Fruit fly (Drosophila melanogaster): ENCODE results near the gene Ufsp2.

Gene Ufsp2

dm6 chr3L:15563058-15563850 lies 13.1 kb upstream of the Ufsp2 start, which contains the start of the genes CG7739 and SCCRO:
CG7739 (minus strand) TSS chr3L:15563065.
SCCRO (plus strand) TSS chr3L:15563427.
- TF ChIP-seq CG8478 (optimal IDR thresholded peaks at IDR 0.05) (no peak), CTCF (optimal IDR thresholded peaks at IDR 0.05) (no peak)

dm6 chr3L:15563851-15564106 lies 12.6 kb upstream of the Ufsp2 start:
- TF ChIP-seq CG8478 (optimal IDR thresholded peaks at IDR 0.05) (no peak), CTCF (optimal IDR thresholded peaks at IDR 0.05) (no peak)

dm6 chr3L:15565829-15566433 lies 10.4 kb upstream of the Ufsp2 start, which contains the start of gene dop:
dop (plus strand) TSS chr3L:15566013.
- TF ChIP-seq CG8478 (optimal IDR thresholded peaks at IDR 0.05): no peak
- TF ChIP-seq CTCF (optimal IDR thresholded peaks at IDR 0.05): no peak

DNA sequence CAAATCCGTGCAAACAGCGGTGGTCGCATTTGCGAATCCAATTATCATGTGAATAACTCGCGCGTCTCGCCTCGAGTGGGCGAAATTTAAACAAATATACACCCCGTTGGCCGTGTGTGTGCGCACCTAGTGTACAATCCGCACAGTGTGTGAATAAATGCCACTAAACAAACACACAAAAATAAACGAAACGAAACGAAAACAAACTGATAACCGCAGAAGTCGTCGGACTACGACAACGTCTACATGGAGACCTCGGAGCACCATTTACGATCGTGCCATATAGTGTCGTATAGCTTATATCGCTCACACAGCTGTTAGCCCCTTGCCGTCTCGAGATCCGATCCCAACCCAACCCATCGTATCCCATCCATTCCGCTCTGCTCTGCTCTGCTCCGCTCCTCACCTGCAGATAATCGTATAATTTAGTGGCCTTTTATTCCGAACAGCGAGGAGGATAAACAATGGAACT lies 9.8 kb upstream of the Ufsp2 start:
- no peak for TF ChIP-seq CTCF (optimal IDR thresholded peaks at IDR 0.05)
- no peak for TF ChIP-seq CG8478 (optimal IDR thresholded peaks at IDR 0.05)

DNA sequence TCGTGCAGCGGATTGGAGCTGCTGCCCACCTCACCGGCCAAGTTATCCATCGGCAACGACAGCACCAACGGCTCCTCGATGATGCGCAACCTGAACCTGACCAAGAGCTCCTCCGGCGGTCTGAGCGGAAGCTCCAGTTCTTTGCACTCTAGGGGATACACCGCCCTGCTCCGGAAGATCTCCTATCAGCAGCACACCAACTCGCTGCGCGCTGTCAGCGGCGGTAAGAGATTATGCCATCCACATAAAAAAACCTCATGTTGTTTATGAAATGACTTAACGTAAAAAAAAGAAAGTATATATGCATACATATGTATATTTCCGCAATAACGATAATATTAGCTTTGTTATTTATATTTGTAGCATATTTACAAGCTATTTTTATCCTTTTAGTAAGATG lies 7.6 kb upstream of the Ufsp2 start:
- TF ChIP-seq CG8478 (optimal IDR thresholded peaks at IDR 0.05): no peak
- no peak for TF ChIP-seq CTCF (optimal IDR thresholded peaks at IDR 0.05)

DNA sequence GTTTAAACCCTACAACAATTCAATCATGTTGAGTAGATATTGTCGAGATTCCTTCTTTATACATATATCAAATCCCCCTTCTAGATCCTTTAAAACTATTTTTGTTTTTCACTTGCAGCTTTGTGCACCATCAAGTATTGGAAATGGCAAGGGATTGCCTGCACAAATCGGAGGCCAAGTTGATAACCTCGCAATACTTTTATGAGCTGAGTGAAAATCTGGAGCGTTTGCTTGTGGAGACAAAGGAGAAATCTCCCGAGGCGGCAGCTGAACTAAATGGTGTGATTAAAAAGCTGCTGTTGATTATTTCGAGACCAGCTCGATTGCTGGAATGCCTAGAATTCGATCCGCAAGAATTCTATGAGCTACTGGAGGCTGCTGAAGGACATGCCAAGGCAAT lies 5.8 kb upstream of the Ufsp2 start:
- TF ChIP-seq CG8478 (optimal IDR thresholded peaks at IDR 0.05) (no peak), CTCF (optimal IDR thresholded peaks at IDR 0.05) (no peak)

DNA sequence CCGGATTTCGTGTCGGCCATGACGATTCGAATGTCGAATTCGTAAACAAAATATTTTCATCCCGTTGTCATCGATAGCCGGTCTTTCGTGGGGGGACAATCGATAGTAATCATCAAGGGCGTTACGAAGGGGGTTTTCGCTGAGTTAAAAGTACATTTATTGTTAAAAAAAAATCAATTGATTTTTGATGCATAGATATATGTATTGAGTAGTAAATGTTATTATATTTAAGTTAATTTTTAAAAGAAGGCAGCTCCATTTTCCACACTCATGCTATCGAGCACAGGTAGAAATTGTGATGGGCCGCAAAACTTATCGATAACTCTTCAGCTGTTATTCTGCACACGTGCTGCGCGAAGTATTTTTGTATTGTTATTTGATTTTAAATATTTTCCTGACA lies 4.1 kb downstream of the Ufsp2 start, which contains the start of the genes mrn and CG12301:
Gene mrn (minus strand): TSS at position 51 of the 400 bp plus-strand sequence.
Gene CG12301 (plus strand): TSS at position 314 of the 400 bp plus-strand sequence.
- TF ChIP-seq CTCF (optimal IDR thresholded peaks at IDR 0.05): no peak

DNA sequence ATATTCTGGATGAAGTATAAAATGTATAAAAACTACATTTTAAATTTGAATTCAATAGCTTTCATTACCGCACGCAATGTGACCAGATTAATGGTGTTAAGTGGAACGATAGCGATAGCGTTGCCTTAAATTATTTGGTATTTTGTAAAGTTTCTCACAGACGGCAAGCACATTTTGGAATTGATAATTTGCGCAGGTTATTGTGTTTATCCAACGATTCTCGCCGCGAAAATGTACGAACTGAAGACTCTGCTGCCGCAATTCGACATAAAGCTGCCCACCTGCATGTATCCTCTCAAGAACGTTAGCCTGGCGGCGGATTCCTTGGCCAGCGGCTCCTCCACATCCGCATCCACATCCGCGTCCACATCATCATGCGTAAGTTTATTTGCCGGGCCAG lies 7.1 kb downstream of the Ufsp2 start, which contains the start of gene AIMP2:
Gene AIMP2 (plus strand): TSS at position 135 of the 400 bp plus-strand sequence.
- TF ChIP-seq CG8478 (optimal IDR thresholded peaks at IDR 0.05) (no peak), CTCF (optimal IDR thresholded peaks at IDR 0.05) (no peak)

DNA sequence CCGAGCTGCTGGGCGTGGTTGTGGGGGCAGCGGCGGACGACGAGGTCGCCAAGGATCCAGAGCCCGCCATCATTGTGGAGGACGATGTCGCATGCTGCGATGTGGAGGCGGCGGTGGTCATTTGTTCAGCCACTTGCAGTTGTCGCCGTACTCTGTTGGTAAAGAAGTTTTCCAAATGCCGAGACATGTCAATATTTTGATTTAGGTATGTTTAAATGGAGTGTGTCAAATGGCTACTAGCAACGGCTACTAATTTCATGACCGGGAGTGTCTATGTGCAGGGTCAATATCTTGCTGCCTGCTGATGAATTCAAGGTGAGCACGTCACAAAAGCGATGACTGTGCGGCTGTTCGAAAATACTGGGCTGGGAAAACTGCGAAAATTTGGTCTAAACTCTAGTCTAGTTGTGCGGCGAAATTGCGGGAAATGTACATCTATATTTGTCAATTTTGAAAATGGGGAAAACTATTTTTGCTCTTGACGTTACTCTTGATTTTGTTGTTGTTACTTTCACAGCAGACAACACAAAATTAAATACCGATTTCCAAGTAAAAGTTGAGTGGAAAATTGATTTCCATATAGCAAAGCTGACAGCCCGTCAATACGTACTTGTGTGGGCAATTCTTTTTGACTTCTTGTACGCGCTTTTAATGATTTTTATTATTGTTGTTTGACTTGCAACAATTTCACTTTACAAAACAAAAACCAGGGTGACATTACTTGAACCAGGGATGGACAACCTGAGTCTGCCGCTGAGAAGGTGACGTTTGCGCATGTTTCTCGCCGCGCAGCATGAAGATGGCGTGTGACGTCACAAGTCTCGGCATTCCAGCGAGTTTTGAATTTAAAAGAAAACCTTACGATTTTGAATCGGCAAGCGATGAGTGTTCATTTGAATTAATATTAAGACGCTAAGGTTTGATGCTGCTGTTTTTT lies 11.3 kb downstream of the Ufsp2 start, which contains the start of gene CG7656:
Gene CG7656 (minus strand): TSS at position 731 of the 937 bp plus-strand sequence.
- TF ChIP-seq CTCF (optimal IDR thresholded peaks at IDR 0.05) (peak in 1 of 2 experiments; percentile 7), CG8478 (optimal IDR thresholded peaks at IDR 0.05) (no peak)

- no peak for TF ChIP-seq CG8478 (optimal IDR thresholded peaks at IDR 0.05)
- peak in 1 of 2 experiments; percentile 13 for TF ChIP-seq CTCF (optimal IDR thresholded peaks at IDR 0.05)
Observed at dm6 chr3L:15588514-15589138, 12.3 kb downstream of the Ufsp2 start, which contains the start of gene RhoGAP71E. RhoGAP71E (plus strand) TSS chr3L:15588860.

DNA sequence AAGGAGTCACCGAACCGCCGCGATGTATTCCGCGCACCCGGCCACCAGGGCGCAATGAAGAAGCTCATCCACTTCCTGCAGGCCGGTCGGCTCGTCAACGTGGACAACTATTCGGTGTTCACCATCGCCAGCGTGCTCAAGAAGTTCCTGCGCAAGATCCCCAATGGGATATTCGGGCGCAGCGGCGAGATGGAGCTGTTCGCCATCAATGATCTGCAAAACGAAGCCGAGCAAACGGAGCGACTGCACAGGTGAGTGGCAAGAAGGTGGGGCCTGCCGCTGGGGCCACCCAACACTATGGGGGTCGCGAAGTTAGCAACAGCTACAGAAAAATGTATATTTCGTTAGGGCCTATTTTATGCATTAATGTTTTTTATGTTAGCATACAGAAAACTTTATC lies 13.4 kb downstream of the Ufsp2 start:
- TF ChIP-seq CTCF (optimal IDR thresholded peaks at IDR 0.05) (no peak), CG8478 (optimal IDR thresholded peaks at IDR 0.05) (no peak)

- TF ChIP-seq CTCF (optimal IDR thresholded peaks at IDR 0.05): no peak
- TF ChIP-seq CG8478 (optimal IDR thresholded peaks at IDR 0.05): no peak
Observed at dm6 chr3L:15590803-15591597, 14.6 kb downstream of the Ufsp2 start.

dm6 chr3L:15592536-15593260 lies 16.3 kb downstream of the Ufsp2 start:
- TF ChIP-seq CG8478 (optimal IDR thresholded peaks at IDR 0.05): no peak
- no peak for TF ChIP-seq CTCF (optimal IDR thresholded peaks at IDR 0.05)

All from S2 (cell line).